Fruit fly (Drosophila melanogaster) whole organism, prepupa: ENCODE data around the gene NHP2.
A peak's percentile ranks its signal among the peaks of the same experiment; 100 is the strongest.

ENCODE experiments used
- Blimp-1 ChIP-seq: fragments of 200-800 bp; sonication (Bioruptor generic); optimal IDR thresholded peaks from 3 replicates; lab custom pipeline; 2017; ENCODE audit warnings: missing biosample characterization, missing genetic modification characterization, mild to moderate bottlenecking, moderate library complexity, missing genetic modification reagents
- CG10631 ChIP-seq: fragments of 200-800 bp; sonication (Bioruptor generic); optimal IDR thresholded peaks from 2 replicates; lab custom pipeline; 2016; ENCODE audit warnings: missing biosample characterization, missing genetic modification characterization
- CG11762 ChIP-seq: fragments of 200-800 bp; sonication (Bioruptor generic); optimal IDR thresholded peaks from 3 replicates; lab custom pipeline; 2016; ENCODE audit warnings: missing biosample characterization, missing genetic modification characterization; ENCODE audit not compliant: insufficient read depth
- CG15336 ChIP-seq: fragments of 200-800 bp; sonication (Bioruptor generic); IDR thresholded peaks from 2 replicates; pipeline ENCODE4 v1.3.6; 2022; ENCODE audit warnings: missing biosample characterization, missing genetic modification characterization
- CG16779 ChIP-seq: fragments of 200-800 bp; sonication (Bioruptor generic); optimal IDR thresholded peaks from 3 replicates; lab custom pipeline; 2017; ENCODE audit warnings: missing biosample characterization, mild to moderate bottlenecking, missing genetic modification characterization
- CG3032 ChIP-seq: fragments of 200-800 bp; optimal IDR thresholded peaks from 2 replicates; lab custom pipeline; 2019; ENCODE audit warnings: missing biosample characterization, mild to moderate bottlenecking, missing genetic modification characterization, moderate library complexity
- CG34406 ChIP-seq: fragments of 200-800 bp; sonication (Bioruptor generic); optimal IDR thresholded peaks from 3 replicates; lab custom pipeline; 2016; ENCODE audit warnings: missing biosample characterization, missing genetic modification characterization
- CG3919 ChIP-seq: fragments of 200-800 bp; sonication (Bioruptor generic); optimal IDR thresholded peaks from 3 replicates; lab custom pipeline; 2016; ENCODE audit warnings: missing biosample characterization, missing genetic modification characterization
- CG4318 ChIP-seq: fragments of 200-800 bp; sonication (Bioruptor generic); optimal IDR thresholded peaks from 3 replicates; lab custom pipeline; 2017; ENCODE audit warnings: missing biosample characterization, mild to moderate bottlenecking, missing genetic modification characterization
- CG6276 ChIP-seq: fragments of 200-800 bp; sonication (Bioruptor generic); optimal IDR thresholded peaks from 2 replicates; lab custom pipeline; 2017; ENCODE audit warnings: missing biosample characterization, mild to moderate bottlenecking, missing genetic modification characterization
- CG6792 ChIP-seq: fragments of 200-800 bp; sonication (Bioruptor generic); optimal IDR thresholded peaks from 3 replicates; lab custom pipeline; 2016; ENCODE audit warnings: missing biosample characterization, missing genetic modification characterization
- CG6808 ChIP-seq: fragments of 200-800 bp; sonication (Bioruptor generic); optimal IDR thresholded peaks from 3 replicates; lab custom pipeline; 2017; ENCODE audit warnings: missing biosample characterization, missing genetic modification characterization, mild to moderate bottlenecking, moderate library complexity, missing genetic modification reagents
- CG8119 ChIP-seq: fragments of 200-800 bp; sonication (Bioruptor generic); IDR thresholded peaks from 3 replicates; pipeline ENCODE4 v1.3.6; 2022; ENCODE audit warnings: missing biosample characterization, missing genetic modification characterization
- CG8319 ChIP-seq: fragments of 200-800 bp; sonication (Bioruptor generic); optimal IDR thresholded peaks from 3 replicates; lab custom pipeline; 2016; ENCODE audit warnings: missing biosample characterization, missing genetic modification characterization
- CG8632 ChIP-seq: fragments of 200-800 bp; sonication (Bioruptor generic); optimal IDR thresholded peaks from 3 replicates; lab custom pipeline; 2016; ENCODE audit warnings: missing biosample characterization, missing genetic modification characterization
- CG9139 ChIP-seq: fragments of 200-800 bp; sonication (Bioruptor generic); optimal IDR thresholded peaks from 3 replicates; lab custom pipeline; 2017; ENCODE audit warnings: missing biosample characterization, mild to moderate bottlenecking, missing genetic modification characterization
- Eip75B ChIP-seq: fragments of 200-800 bp; sonication (Bioruptor generic); optimal IDR thresholded peaks from 3 replicates; lab custom pipeline; 2016; ENCODE audit warnings: missing biosample characterization, missing genetic modification characterization
- Eip78C ChIP-seq: fragments of 200-800 bp; sonication (Bioruptor generic); peaks from one replicate; lab custom pipeline; 2016; ENCODE audit warnings: missing biosample characterization, missing genetic modification characterization
- Ets21C ChIP-seq: fragments of 200-800 bp; sonication (Bioruptor generic); optimal IDR thresholded peaks from 3 replicates; lab custom pipeline; 2016; ENCODE audit warnings: missing biosample characterization, missing genetic modification characterization
- Ets96B ChIP-seq: fragments of 200-800 bp; optimal IDR thresholded peaks from 2 replicates; lab custom pipeline; 2019; ENCODE audit warnings: missing biosample characterization, mild to moderate bottlenecking, missing genetic modification characterization, moderate library complexity
- Gug ChIP-seq: fragments of 200-800 bp; sonication (Bioruptor generic); IDR thresholded peaks from 2 replicates; pipeline ENCODE4 v1.3.6; 2022; ENCODE audit warnings: missing biosample characterization, missing genetic modification characterization
- Hr38 ChIP-seq: sonication (Bioruptor generic); optimal IDR thresholded peaks from 2 replicates; lab custom pipeline; 2016; ENCODE audit warnings: missing biosample characterization, missing genetic modification characterization
- Hr4 ChIP-seq: fragments of 200-800 bp; sonication (Bioruptor generic); optimal IDR thresholded peaks from 3 replicates; lab custom pipeline; 2016; ENCODE audit warnings: missing biosample characterization, missing genetic modification characterization
- Lpt ChIP-seq: fragments of 200-800 bp; sonication (Bioruptor generic); optimal IDR thresholded peaks from 3 replicates; lab custom pipeline; 2016; ENCODE audit warnings: missing biosample characterization, missing genetic modification characterization
- Sox14 ChIP-seq: fragments of 200-800 bp; sonication (Bioruptor generic); optimal IDR thresholded peaks from 3 replicates; lab custom pipeline; 2016; ENCODE audit warnings: missing biosample characterization, missing genetic modification characterization
- achi ChIP-seq: fragments of 200-800 bp; sonication (Bioruptor generic); optimal IDR thresholded peaks from 3 replicates; lab custom pipeline; 2016; ENCODE audit warnings: missing biosample characterization, missing genetic modification characterization
- acj6 ChIP-seq: fragments of 200-800 bp; sonication (Bioruptor generic); optimal IDR thresholded peaks from 3 replicates; lab custom pipeline; 2016; ENCODE audit warnings: missing biosample characterization, missing genetic modification characterization
- dac ChIP-seq: fragments of 200-800 bp; sonication (Bioruptor generic); optimal IDR thresholded peaks from 2 replicates; lab custom pipeline; 2017; ENCODE audit warnings: missing biosample characterization, mild to moderate bottlenecking, missing genetic modification characterization
- dsx ChIP-seq: fragments of 200-800 bp; optimal IDR thresholded peaks from 3 replicates; lab custom pipeline; 2019; ENCODE audit warnings: missing biosample characterization, mild to moderate bottlenecking, missing genetic modification characterization, moderate library complexity; ENCODE audit not compliant: poor library complexity, severe bottlenecking
- fd85E ChIP-seq: fragments of 200-800 bp; sonication (Bioruptor generic); optimal IDR thresholded peaks from 3 replicates; lab custom pipeline; 2016; ENCODE audit warnings: missing biosample characterization, missing genetic modification characterization
- fkh ChIP-seq: fragments of 200-800 bp; sonication (Bioruptor generic); optimal IDR thresholded peaks from 3 replicates; lab custom pipeline; 2017; ENCODE audit warnings: missing biosample characterization, mild to moderate bottlenecking, missing genetic modification characterization, moderate library complexity
- lz ChIP-seq: fragments of 200-800 bp; sonication (Bioruptor generic); optimal IDR thresholded peaks from 3 replicates; lab custom pipeline; 2016; ENCODE audit warnings: missing biosample characterization, missing genetic modification characterization
- net ChIP-seq: fragments of 200-800 bp; sonication (Bioruptor generic); optimal IDR thresholded peaks from 3 replicates; lab custom pipeline; 2016; ENCODE audit warnings: missing biosample characterization, missing genetic modification characterization
- spab ChIP-seq: fragments of 200-800 bp; sonication (Bioruptor generic); optimal IDR thresholded peaks from 2 replicates; lab custom pipeline; 2017; ENCODE audit warnings: missing biosample characterization, mild to moderate bottlenecking, missing genetic modification characterization, missing genetic modification reagents
- ss ChIP-seq, 2 experiments: fragments of 200-800 bp; sonication (Bioruptor generic); optimal IDR thresholded peaks; 2 replicates in 1 of 2; 3 replicates in 1 of 2; lab custom pipeline; 2017 to 2018; ENCODE audit warnings: mild to moderate bottlenecking in 2 of 2, missing biosample characterization in 2 of 2, missing genetic modification characterization in 2 of 2, moderate library complexity in 1 of 2
- svp ChIP-seq: fragments of 200-800 bp; sonication (Bioruptor generic); peaks from one replicate; lab custom pipeline; 2016; ENCODE audit warnings: missing biosample characterization, missing genetic modification characterization
- vri ChIP-seq: fragments of 200-800 bp; sonication (Bioruptor generic); optimal IDR thresholded peaks from 3 replicates; lab custom pipeline; 2016; ENCODE audit warnings: missing biosample characterization, mild to moderate bottlenecking, missing genetic modification characterization

The NHP2 gene

DNA sequence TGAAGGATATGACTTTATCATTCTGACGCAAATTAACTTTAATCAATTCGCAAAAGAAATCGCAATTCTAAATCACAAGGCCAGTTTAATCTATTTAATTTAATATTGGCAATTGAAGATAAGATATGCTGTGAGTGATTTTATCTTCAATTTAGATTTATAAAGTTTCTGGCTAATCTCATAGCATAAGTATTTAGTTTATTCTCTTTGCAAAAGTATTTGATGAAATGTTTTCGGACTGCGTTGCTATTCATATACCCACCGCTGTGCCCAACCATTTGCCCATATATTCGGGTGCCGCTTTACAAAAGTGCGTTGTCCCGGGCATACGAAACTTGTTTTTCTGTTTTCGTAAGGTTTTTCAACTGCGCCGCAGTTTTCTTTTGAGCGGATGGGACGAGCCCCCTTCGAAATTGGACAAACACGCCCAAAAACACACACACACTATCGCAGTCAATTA lies 17.0 kb downstream of the NHP2 start (continued):
- TF ChIP-seq CG8319 (GFP tag; lab: Kevin White, UChicago) (peak; percentile 70), spab (GFP tag; lab: Kevin White, UChicago) (peak; percentile 72), dac (GFP tag; lab: Kevin White, UChicago) (peak; percentile 55), dsx (GFP tag; lab: Kevin White, UChicago) (peak; percentile 57), Lpt (GFP tag; lab: Kevin White, UChicago) (peak; percentile 61), fkh (peak; percentile 78), Ets21C (peak; percentile 71), CG8119 (GFP tag; lab: Robert Waterston, UW) (peak; percentile 91), acj6 (peak; percentile 84), ss (GFP tag; optimal IDR thresholded peaks at IDR 0.05; lab: Kevin White, UChicago) (peak; percentile 43 to 51), lz (GFP tag; lab: Kevin White, UChicago) (peak; percentile 80), Gug (GFP tag; lab: Robert Waterston, UW) (peak; percentile 72), CG34406 (peak; percentile 80), CG10631 (GFP tag; lab: Kevin White, UChicago) (peak; percentile 71), CG6808 (peak; percentile 76), Sox14 (GFP tag; lab: Kevin White, UChicago) (peak; percentile 79), CG6792 (peak; percentile 70), Eip78C (peak; percentile 95), CG3032 (tag; lab: Kevin White, UChicago) (peak; percentile 80), achi (peak; percentile 83), fd85E (GFP tag; lab: Kevin White, UChicago) (peak; percentile 23), Ets96B (tag; lab: Kevin White, UChicago) (peak; percentile 70), Hr4 (GFP tag; lab: Kevin White, UChicago) (peak; percentile 91), svp (GFP tag; lab: Kevin White, UChicago) (peak; percentile 84), CG15336 (GFP tag; lab: Robert Waterston, UW) (peak; percentile 90), CG11762 (GFP tag; lab: Kevin White, UChicago) (peak; percentile 81), CG9139 (GFP tag; lab: Kevin White, UChicago) (peak; percentile 41), vri (peak; percentile 24), CG3919 (peak; percentile 78)

DNA sequence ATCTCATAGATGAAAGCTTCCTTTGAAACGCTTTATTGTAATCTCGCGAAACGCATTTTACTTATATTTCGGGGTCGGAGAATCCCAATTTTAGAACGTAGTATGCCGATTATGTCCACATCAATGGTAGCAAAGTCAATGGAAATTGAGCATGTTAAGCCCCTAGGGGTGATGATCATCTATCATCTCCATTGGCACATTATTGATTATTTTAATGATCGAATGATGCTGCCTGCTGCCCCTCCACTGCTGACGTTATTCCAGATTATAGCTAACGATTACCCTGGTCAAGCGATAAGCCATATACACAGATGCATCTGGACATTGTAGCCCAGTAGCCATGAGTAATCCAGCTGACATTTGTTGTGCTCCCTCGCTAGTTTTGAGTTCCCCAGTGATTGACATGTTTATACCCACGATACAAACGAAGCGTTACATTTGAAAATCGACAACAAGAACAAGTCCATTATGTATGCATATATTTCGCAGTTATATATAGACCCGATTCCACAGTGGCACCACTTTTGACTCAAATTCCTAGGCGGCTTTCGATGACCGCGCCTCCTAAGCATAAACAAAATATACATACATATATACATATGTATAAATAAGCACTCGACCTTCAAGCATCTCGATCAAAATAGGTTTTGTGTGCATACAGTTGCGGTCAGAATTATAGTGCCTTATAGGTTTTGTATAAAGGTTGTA lies 17.6 kb downstream of the NHP2 start:
- TF ChIP-seq Eip75B (GFP tag; lab: Kevin White, UChicago) (no peak), svp (GFP tag; lab: Kevin White, UChicago) (peak; percentile 96)

DNA sequence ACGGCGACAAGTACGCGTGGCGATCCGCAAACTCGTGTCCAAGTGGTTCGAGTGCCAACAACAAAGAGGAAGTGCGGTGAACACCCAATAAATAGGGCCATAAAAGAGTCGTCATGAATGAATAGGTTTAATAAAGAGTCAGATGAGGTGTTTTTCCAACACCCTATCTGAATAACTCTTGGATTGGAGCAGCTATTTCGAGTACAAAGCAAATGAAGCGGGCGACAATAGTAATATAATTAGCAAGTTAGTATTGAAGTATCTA lies 18.7 kb downstream of the NHP2 start:
- no peak for TF ChIP-seq CG4318 (GFP tag; lab: Kevin White, UChicago)
- TF ChIP-seq CG6792 = no peak
- TF ChIP-seq lz (GFP tag; lab: Kevin White, UChicago) = no peak
- no peak for TF ChIP-seq CG8632 (GFP tag; lab: Kevin White, UChicago)
- TF ChIP-seq net = no peak
- TF ChIP-seq CG6276 = no peak
- TF ChIP-seq Sox14 (GFP tag; lab: Kevin White, UChicago) = no peak
- TF ChIP-seq Hr38 = no peak
- TF ChIP-seq CG16779 (tag; lab: Kevin White, UChicago) = no peak
- TF ChIP-seq CG15336 (GFP tag; lab: Robert Waterston, UW) = no peak
- TF ChIP-seq Blimp-1 (GFP tag; lab: Kevin White, UChicago) = no peak
- TF ChIP-seq CG8319 (GFP tag; lab: Kevin White, UChicago) = no peak
